Worm (Caenorhabditis elegans) whole organism, L3 larva: Measurements from ENCODE around the gene M04C3.2.
A peak's percentile ranks its signal among the peaks of the same experiment; 100 is the strongest.

Experiments
- R02D3.7 ChIP-seq: fragments of 150-350 bp; optimal IDR thresholded peaks from 2 replicates; lab custom pipeline; 2014; ENCODE audit warnings: missing biosample characterization, missing genetic modification characterization
- ZK546.5 ChIP-seq: sonication (generic microtip); optimal IDR thresholded peaks from 2 replicates; lab custom pipeline; 2017; ENCODE audit warnings: missing biosample characterization, missing genetic modification characterization
- aly-2 ChIP-seq: fragments of 150-350 bp; optimal IDR thresholded peaks from 2 replicates; lab custom pipeline; 2014; ENCODE audit warnings: missing biosample characterization, missing genetic modification characterization
- ceh-16 ChIP-seq: sonication (generic microtip); optimal IDR thresholded peaks from 2 replicates; lab custom pipeline; 2017; ENCODE audit warnings: missing biosample characterization, missing genetic modification characterization
- ceh-28 ChIP-seq: fragments of 150-350 bp; optimal IDR thresholded peaks from 2 replicates; lab custom pipeline; 2014; ENCODE audit warnings: missing biosample characterization, missing genetic modification reagents, missing genetic modification characterization
- egl-5 ChIP-seq: fragments of 150-350 bp; optimal IDR thresholded peaks from 2 replicates; lab custom pipeline; 2017; ENCODE audit warnings: missing biosample characterization, missing genetic modification reagents, missing genetic modification characterization, inconsistent platforms
- elt-2 ChIP-seq: sonication (generic microtip); optimal IDR thresholded peaks from 2 replicates; lab custom pipeline; 2016; ENCODE audit warnings: missing genetic modification reagents, mild to moderate bottlenecking, missing genetic modification characterization, missing compliant biosample characterization
- elt-3 ChIP-seq, 3 experiments: fragments of 150-350 bp in 1 of 3; sonication (generic microtip) in 2 of 3; optimal IDR thresholded peaks; 2 replicates in 2 of 3; 4 replicates in 1 of 3; lab custom pipeline; 2014 to 2017; ENCODE audit warnings: missing biosample characterization in 3 of 3, missing genetic modification characterization in 3 of 3
- eor-1 ChIP-seq, 2 experiments: fragments of 150-350 bp; optimal IDR thresholded peaks; 2 replicates each; lab custom pipeline; 2014 to 2018; ENCODE audit warnings: missing biosample characterization in 2 of 2, missing genetic modification characterization in 2 of 2
- fkh-2 ChIP-seq: fragments of 150-350 bp; optimal IDR thresholded peaks from 2 replicates; lab custom pipeline; 2014; ENCODE audit warnings: missing biosample characterization, missing genetic modification reagents, missing genetic modification characterization
- fos-1 ChIP-seq: fragments of 150-350 bp; optimal IDR thresholded peaks from 2 replicates; lab custom pipeline; 2014; ENCODE audit warnings: missing biosample characterization, missing genetic modification characterization
- hmg-11 ChIP-seq: sonication (generic microtip); optimal IDR thresholded peaks from 2 replicates; lab custom pipeline; 2016; ENCODE audit warnings: missing genetic modification characterization, missing compliant biosample characterization
- jun-1 ChIP-seq: fragments of 150-350 bp; optimal IDR thresholded peaks from 2 replicates; lab custom pipeline; 2014; ENCODE audit warnings: missing biosample characterization, missing genetic modification reagents, missing genetic modification characterization
- lin-15B ChIP-seq: fragments of 150-350 bp; optimal IDR thresholded peaks from 2 replicates; lab custom pipeline; 2014; ENCODE audit warnings: missing biosample characterization, missing genetic modification characterization
- nfya-1 ChIP-seq: sonication (generic microtip); optimal IDR thresholded peaks from 2 replicates; lab custom pipeline; 2017; ENCODE audit warnings: missing genetic modification characterization, mild to moderate bottlenecking, missing compliant biosample characterization, antibody characterized with exemption, moderate library complexity; ENCODE audit not compliant: insufficient read depth
- nhr-43 ChIP-seq: sonication (generic microtip); optimal IDR thresholded peaks from 2 replicates; lab custom pipeline; 2016; ENCODE audit warnings: mild to moderate bottlenecking, missing genetic modification characterization, missing compliant biosample characterization; ENCODE audit not compliant: poor library complexity, severe bottlenecking
- nhr-67 ChIP-seq: fragments of 150-350 bp; optimal IDR thresholded peaks from 2 replicates; lab custom pipeline; 2014; ENCODE audit warnings: missing biosample characterization, missing genetic modification characterization
- nhr-76 ChIP-seq: fragments of 150-350 bp; sonication (generic microtip); optimal IDR thresholded peaks from 5 replicates; lab custom pipeline; 2014; ENCODE audit warnings: missing biosample characterization, missing genetic modification characterization
- pha-4 ChIP-seq: fragments of 150-350 bp; optimal IDR thresholded peaks from 2 replicates; lab custom pipeline; 2014; ENCODE audit warnings: missing biosample characterization, missing genetic modification reagents, missing genetic modification characterization
- pqm-1 ChIP-seq: fragments of 150-350 bp; optimal IDR thresholded peaks from 2 replicates; lab custom pipeline; 2017; ENCODE audit warnings: missing biosample characterization, missing genetic modification characterization, inconsistent platforms
- sea-2 ChIP-seq: fragments of 150-350 bp; sonication (generic microtip); optimal IDR thresholded peaks from 4 replicates; lab custom pipeline; 2014; ENCODE audit warnings: missing biosample characterization, missing genetic modification reagents, missing genetic modification characterization
- skn-1 ChIP-seq: fragments of 150-350 bp; optimal IDR thresholded peaks from 2 replicates; lab custom pipeline; 2014; ENCODE audit warnings: missing biosample characterization, missing genetic modification characterization
- tbx-2 ChIP-seq: sonication (generic microtip); optimal IDR thresholded peaks from 2 replicates; lab custom pipeline; 2016; ENCODE audit warnings: mild to moderate bottlenecking, missing genetic modification characterization, missing compliant biosample characterization
- unc-62 ChIP-seq: fragments of 150-350 bp; sonication (generic microtip); optimal IDR thresholded peaks from 4 replicates; lab custom pipeline; 2014; ENCODE audit warnings: missing biosample characterization, missing genetic modification reagents, missing genetic modification characterization
- zag-1 ChIP-seq: fragments of 150-350 bp; optimal IDR thresholded peaks from 2 replicates; lab custom pipeline; 2014; ENCODE audit warnings: missing biosample characterization, missing genetic modification characterization
- ztf-11 ChIP-seq: fragments of 150-350 bp; optimal IDR thresholded peaks from 2 replicates; lab custom pipeline; 2014; ENCODE audit warnings: missing biosample characterization, missing genetic modification characterization
- ztf-4 ChIP-seq: fragments of 150-350 bp; optimal IDR thresholded peaks from 2 replicates; lab custom pipeline; 2014; ENCODE audit warnings: missing biosample characterization, missing genetic modification characterization

The M04C3.2 gene

DNA sequence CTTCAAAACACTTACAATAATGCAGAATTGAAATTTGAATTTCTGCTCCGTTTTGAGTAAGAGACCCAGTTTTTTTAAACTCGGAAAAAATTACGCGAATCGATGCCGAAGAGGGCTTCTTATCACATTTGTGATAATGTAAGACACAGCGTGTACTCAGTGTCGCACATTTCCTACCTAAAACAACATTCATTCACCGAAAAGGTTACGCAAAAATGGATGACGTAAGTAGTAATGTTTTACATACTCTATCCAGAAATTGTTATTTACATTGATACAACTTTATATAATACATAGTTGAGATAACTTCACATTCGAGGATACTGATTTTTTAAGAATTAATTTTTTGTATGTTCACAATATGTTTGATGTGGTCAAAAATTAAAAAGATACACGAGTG is 32.2 kb downstream of the M04C3.2 start, which contains the start of the genes C25F9.4 and C25F9.9:
Gene C25F9.4, minus strand, starts transcription at position 101 of the 400 bp plus-strand sequence.
Gene C25F9.9, plus strand, starts transcription at position 137 of the 400 bp plus-strand sequence.
- TF ChIP-seq unc-62 (no peak), R02D3.7 (tag; lab: Kevin White, UChicago) (no peak), fkh-2 (no peak), aly-2 (tag; lab: Kevin White, UChicago) (no peak), ztf-4 (no peak), skn-1 (tag; lab: Kevin White, UChicago) (no peak), elt-3 (tag; optimal IDR thresholded peaks at IDR 0.05; lab: Kevin White, UChicago) (no peak), elt-2 (tag; lab: Kevin White, UChicago) (peak; percentile 48)

- TF ChIP-seq pqm-1 (peak; percentile 58), elt-2 (tag; lab: Kevin White, UChicago) (peak; percentile 81), jun-1 (tag; lab: Kevin White, UChicago) (peak; percentile 64), elt-3 (tag; optimal IDR thresholded peaks at IDR 0.05; lab: Kevin White, UChicago) (no peak), pha-4 (tag; lab: Kevin White, UChicago) (peak; percentile 28)
These were observed 38.0 kb downstream of the M04C3.2 start, which contains the start of gene C25F9.5 for ce11 chrV:19410663-19411062. Gene C25F9.5 (minus strand): TSS chrV:19410857.

- no peak for TF ChIP-seq aly-2 (tag; lab: Kevin White, UChicago)
- TF ChIP-seq pha-4 (tag; lab: Kevin White, UChicago) = peak; percentile 35
- peak; percentile 35 for TF ChIP-seq pqm-1
- TF ChIP-seq elt-2 (tag; lab: Kevin White, UChicago) = peak; percentile 60
- no peak for TF ChIP-seq sea-2 (GFP tag; lab: Kevin White, UChicago)
- TF ChIP-seq nhr-43 = no peak
- no peak for TF ChIP-seq lin-15B (tag; lab: Kevin White, UChicago)
These were observed 43.4 kb downstream of the M04C3.2 start, which contains the start of the genes C25F9.6 and C25F9.10 for ce11 chrV:19405276-19405815. Gene C25F9.6 (minus strand): TSS chrV:19405326. Gene C25F9.10 (plus strand): TSS chrV:19405729.

ce11 chrV:19403619-19404018 is 45.1 kb downstream of the M04C3.2 start:
- no peak for TF ChIP-seq egl-5

- no peak for TF ChIP-seq eor-1 (tag; optimal IDR thresholded peaks at IDR 0.05; lab: Kevin White, UChicago)
- no peak for TF ChIP-seq lin-15B (tag; lab: Kevin White, UChicago)
- TF ChIP-seq nhr-76 (tag; lab: Kevin White, UChicago) = no peak
These were observed 45.9 kb downstream of the M04C3.2 start, which contains the start of gene C25F9.12 for ce11 chrV:19402855-19403254. Gene C25F9.12 (minus strand): TSS chrV:19402955.

- TF ChIP-seq fos-1 (no peak), pqm-1 (peak; percentile 53), pha-4 (tag; lab: Kevin White, UChicago) (peak; percentile 27), elt-2 (tag; lab: Kevin White, UChicago) (peak; percentile 52)
These were observed 47.3 kb downstream of the M04C3.2 start for ce11 chrV:19401429-19401828.

DNA sequence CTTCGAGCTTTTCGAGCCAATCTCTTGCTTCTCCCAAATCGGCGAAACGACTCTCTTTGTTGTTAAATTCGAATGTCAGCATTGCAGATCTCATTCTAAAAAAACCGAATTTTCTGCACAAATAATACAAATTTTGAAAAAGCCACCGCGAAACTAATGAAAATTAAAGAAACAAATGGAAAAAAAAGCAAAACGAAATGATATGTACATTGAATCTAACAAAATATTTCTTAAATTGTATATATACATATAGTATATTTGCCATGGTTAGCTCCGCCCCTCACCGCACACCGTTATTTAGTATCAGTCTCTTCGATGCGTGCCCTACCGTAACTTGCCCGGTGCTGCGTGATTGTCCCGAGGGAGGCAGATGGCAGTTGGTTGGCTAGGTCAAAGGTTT is 48.1 kb downstream of the M04C3.2 start, which contains the start of gene srw-86:
Gene srw-86, minus strand, starts transcription at position 101 of the 400 bp plus-strand sequence.
- no peak for TF ChIP-seq pqm-1
- TF ChIP-seq ztf-11 (tag; lab: Kevin White, UChicago) = no peak
- TF ChIP-seq zag-1 (tag; lab: Kevin White, UChicago) = no peak
- TF ChIP-seq ZK546.5 (tag; lab: Kevin White, UChicago) = no peak
- no peak for TF ChIP-seq nhr-76 (tag; lab: Kevin White, UChicago)
- no peak for TF ChIP-seq eor-1 (tag; optimal IDR thresholded peaks at IDR 0.05; lab: Kevin White, UChicago)
- TF ChIP-seq ceh-28 (tag; lab: Kevin White, UChicago) = no peak
- TF ChIP-seq ceh-16 = no peak
- no peak for TF ChIP-seq nhr-67 (tag; lab: Kevin White, UChicago)
- no peak for TF ChIP-seq nhr-43
- no peak for TF ChIP-seq tbx-2 (tag; lab: Kevin White, UChicago)
- no peak for TF ChIP-seq hmg-11
- no peak for TF ChIP-seq nfya-1 (tag; lab: Kevin White, UChicago)
